Worm (Caenorhabditis elegans) whole organism, late embryonic: Measurements from ENCODE around the gene F28A10.7.
"Not testable (repeated sequence)": the region's sequence is repeated elsewhere in the genome, so short reads cannot be mapped to it uniquely, and the experiment has no call there.

ENCODE experiments used
- C38D4.7 ChIP-seq: fragments of 200-800 bp; sonication (Bioruptor generic); optimal IDR thresholded peaks from 2 replicates; lab custom pipeline; 2018; ENCODE audit warnings: mild to moderate bottlenecking, missing genetic modification characterization, moderate library complexity, missing compliant biosample characterization
- T23F11.4 ChIP-seq: fragments of 200-800 bp; sonication (Bioruptor generic); optimal IDR thresholded peaks from 2 replicates; lab custom pipeline; 2018; ENCODE audit warnings: mild to moderate bottlenecking, missing genetic modification characterization, missing compliant biosample characterization
- ahr-1 ChIP-seq: sonication (generic microtip); optimal IDR thresholded peaks from 2 replicates; lab custom pipeline; 2016; ENCODE audit warnings: missing genetic modification characterization, missing compliant biosample characterization
- ceh-18 ChIP-seq: sonication (generic microtip); optimal IDR thresholded peaks from 2 replicates; lab custom pipeline; 2016; ENCODE audit warnings: missing genetic modification characterization, missing compliant biosample characterization
- ceh-2 ChIP-seq: sonication (generic microtip); optimal IDR thresholded peaks from 2 replicates; lab custom pipeline; 2016; ENCODE audit warnings: missing genotype, missing genetic modification characterization, missing compliant biosample characterization
- ceh-22 ChIP-seq: sonication (generic microtip); optimal IDR thresholded peaks from 2 replicates; lab custom pipeline; 2017; ENCODE audit warnings: missing biosample characterization, missing genetic modification characterization
- ceh-24 ChIP-seq: sonication (generic microtip); optimal IDR thresholded peaks from 2 replicates; lab custom pipeline; 2016; ENCODE audit warnings: mild to moderate bottlenecking, missing genetic modification characterization, missing compliant biosample characterization
- ceh-31 ChIP-seq: sonication (generic microtip); optimal IDR thresholded peaks from 2 replicates; lab custom pipeline; 2016; ENCODE audit warnings: missing genetic modification characterization, missing compliant biosample characterization
- ceh-34 ChIP-seq: sonication (generic microtip); optimal IDR thresholded peaks from 2 replicates; lab custom pipeline; 2016; ENCODE audit warnings: mild to moderate bottlenecking, missing genetic modification characterization, missing compliant biosample characterization
- ceh-45 ChIP-seq: fragments of 200-800 bp; sonication (Bioruptor generic); IDR thresholded peaks from 2 replicates; pipeline ENCODE4 v1.3.6; 2022; ENCODE audit warnings: missing genetic modification reagents, missing genetic modification characterization, missing compliant biosample characterization
- ceh-9 ChIP-seq: sonication (generic microtip); optimal IDR thresholded peaks from 2 replicates; lab custom pipeline; 2016; ENCODE audit warnings: mild to moderate bottlenecking, missing genetic modification characterization, inconsistent platforms, missing compliant biosample characterization
- che-1 ChIP-seq: sonication (generic microtip); optimal IDR thresholded peaks from 2 replicates; lab custom pipeline; 2016; ENCODE audit warnings: mild to moderate bottlenecking, missing genetic modification characterization, missing compliant biosample characterization
- elt-2 ChIP-seq: sonication (generic microtip); optimal IDR thresholded peaks from 2 replicates; lab custom pipeline; 2016; ENCODE audit warnings: missing genetic modification reagents, missing genetic modification characterization, missing compliant biosample characterization
- elt-4 ChIP-seq: sonication (generic microtip); optimal IDR thresholded peaks from 2 replicates; lab custom pipeline; 2016; ENCODE audit warnings: missing genetic modification characterization, missing compliant biosample characterization
- ets-4 ChIP-seq: sonication (generic microtip); optimal IDR thresholded peaks from 2 replicates; lab custom pipeline; 2016; ENCODE audit warnings: missing genetic modification characterization, missing compliant biosample characterization
- eyg-1 ChIP-seq: sonication (generic microtip); optimal IDR thresholded peaks from 2 replicates; lab custom pipeline; 2016; ENCODE audit warnings: missing genotype, missing genetic modification characterization, missing compliant biosample characterization
- fkh-10 ChIP-seq: fragments of 150-350 bp; optimal IDR thresholded peaks from 2 replicates; lab custom pipeline; 2014; ENCODE audit warnings: missing biosample characterization, missing genetic modification reagents, missing genetic modification characterization
- hlh-13 ChIP-seq: fragments of 200-800 bp; sonication (Bioruptor generic); optimal IDR thresholded peaks from 2 replicates; lab custom pipeline; 2018; ENCODE audit warnings: mild to moderate bottlenecking, missing genetic modification characterization, missing compliant biosample characterization
- hlh-15 ChIP-seq: sonication (generic microtip); optimal IDR thresholded peaks from 2 replicates; lab custom pipeline; 2016; ENCODE audit warnings: missing genetic modification characterization, missing compliant biosample characterization
- hlh-30 ChIP-seq: sonication (generic microtip); optimal IDR thresholded peaks from 2 replicates; lab custom pipeline; 2017; ENCODE audit warnings: antibody characterized with exemption, missing genetic modification characterization, missing compliant biosample characterization; ENCODE audit not compliant: insufficient read depth
- hlh-6 ChIP-seq: sonication (generic microtip); optimal IDR thresholded peaks from 2 replicates; lab custom pipeline; 2016; ENCODE audit warnings: missing genotype, missing genetic modification characterization, missing compliant biosample characterization
- lim-6 ChIP-seq: sonication (generic microtip); optimal IDR thresholded peaks from 2 replicates; lab custom pipeline; 2016; ENCODE audit warnings: missing genetic modification characterization, missing compliant biosample characterization
- mec-3 ChIP-seq: sonication (generic microtip); optimal IDR thresholded peaks from 2 replicates; lab custom pipeline; 2016; ENCODE audit warnings: borderline replicate concordance, missing genetic modification characterization, missing compliant biosample characterization
- nfya-1 ChIP-seq: sonication (generic microtip); optimal IDR thresholded peaks from 2 replicates; lab custom pipeline; 2017; ENCODE audit warnings: missing genetic modification characterization, mild to moderate bottlenecking, missing compliant biosample characterization, antibody characterized with exemption, moderate library complexity
- nhr-232 ChIP-seq: sonication (generic microtip); optimal IDR thresholded peaks from 2 replicates; lab custom pipeline; 2016; ENCODE audit warnings: missing genetic modification characterization, missing compliant biosample characterization
- npax-4 ChIP-seq: sonication (generic microtip); optimal IDR thresholded peaks from 2 replicates; lab custom pipeline; 2016; ENCODE audit warnings: missing genetic modification characterization, missing compliant biosample characterization
- odd-2 ChIP-seq: sonication (generic microtip); optimal IDR thresholded peaks from 2 replicates; lab custom pipeline; 2017; ENCODE audit warnings: antibody characterized with exemption, mild to moderate bottlenecking, missing genetic modification characterization, missing compliant biosample characterization
- pat-9 ChIP-seq: fragments of 200-800 bp; sonication (Bioruptor generic); optimal IDR thresholded peaks from 2 replicates; lab custom pipeline; 2018; ENCODE audit warnings: mild to moderate bottlenecking, missing genetic modification characterization, moderate library complexity, missing compliant biosample characterization
- pax-1 ChIP-seq: fragments of 150-350 bp; optimal IDR thresholded peaks from 2 replicates; lab custom pipeline; 2014; ENCODE audit warnings: missing biosample characterization, missing genetic modification characterization
- pha-4 ChIP-seq: fragments of 150-350 bp; optimal IDR thresholded peaks from 2 replicates; lab custom pipeline; 2018; ENCODE audit warnings: missing biosample characterization, missing genetic modification reagents, missing genetic modification characterization
- pros-1 ChIP-seq: fragments of 150-350 bp; optimal IDR thresholded peaks from 2 replicates; lab custom pipeline; 2014; ENCODE audit warnings: missing biosample characterization, missing genetic modification reagents, missing genetic modification characterization
- sox-4 ChIP-seq: sonication (generic microtip); optimal IDR thresholded peaks from 2 replicates; lab custom pipeline; 2017; ENCODE audit warnings: mild to moderate bottlenecking, missing genetic modification characterization, inconsistent platforms, missing compliant biosample characterization
- syd-9 ChIP-seq: sonication (generic microtip); optimal IDR thresholded peaks from 2 replicates; lab custom pipeline; 2016; ENCODE audit warnings: mild to moderate bottlenecking, missing genetic modification characterization, moderate library complexity, missing compliant biosample characterization
- tbx-2 ChIP-seq: sonication (generic microtip); optimal IDR thresholded peaks from 2 replicates; lab custom pipeline; 2016; ENCODE audit warnings: missing genetic modification characterization, missing compliant biosample characterization
- ttx-3 ChIP-seq: sonication (generic microtip); optimal IDR thresholded peaks from 2 replicates; lab custom pipeline; 2016; ENCODE audit warnings: missing genetic modification reagents, missing genetic modification characterization, missing compliant biosample characterization
- unc-55 ChIP-seq: sonication (generic microtip); optimal IDR thresholded peaks from 2 replicates; lab custom pipeline; 2017; ENCODE audit warnings: missing biosample characterization, missing genetic modification reagents, missing genetic modification characterization
- unc-86 ChIP-seq: sonication (generic microtip); optimal IDR thresholded peaks from 2 replicates; lab custom pipeline; 2016; ENCODE audit warnings: missing genetic modification characterization, missing compliant biosample characterization
- zip-5 ChIP-seq: sonication (generic microtip); optimal IDR thresholded peaks from 2 replicates; lab custom pipeline; 2016; ENCODE audit warnings: missing genetic modification characterization, missing compliant biosample characterization

F28A10.7 gene

DNA sequence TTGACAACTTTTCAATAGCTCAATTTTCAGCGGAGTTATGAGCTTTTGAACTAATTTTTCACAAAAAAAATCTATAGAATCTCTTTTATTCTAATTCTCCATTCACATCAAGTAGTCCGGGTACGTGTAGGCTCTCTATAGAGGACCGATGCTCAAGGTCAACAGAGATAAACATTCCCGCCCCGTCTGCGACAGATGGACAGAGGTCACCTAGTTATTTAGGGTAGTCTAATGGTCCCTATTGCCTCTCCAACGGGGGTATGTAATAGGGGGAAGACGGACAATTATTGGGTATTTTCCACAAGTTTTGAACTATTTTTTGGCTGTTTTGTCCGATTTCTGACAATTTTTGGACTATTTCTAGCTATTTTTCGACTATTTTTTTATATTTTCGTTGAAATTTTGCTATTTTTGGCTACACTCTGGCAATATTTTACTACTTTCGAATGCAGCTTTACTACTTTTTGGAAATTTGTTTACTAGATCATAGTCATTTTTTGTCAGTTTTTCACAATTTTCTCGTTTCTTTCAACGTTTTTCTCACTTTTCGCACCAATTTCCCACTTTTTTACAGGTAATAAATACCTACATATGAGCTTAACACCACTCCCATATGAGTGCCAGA is 22.8 kb upstream of the F28A10.7 start, which contains the start of gene fbxc-51:
Gene fbxc-51, plus strand, starts transcription at position 575 of the 625 bp plus-strand sequence.
- TF ChIP-seq ahr-1 (tag; lab: Kevin White, UChicago) (no peak), tbx-2 (tag; lab: Kevin White, UChicago) (no peak), ets-4 (tag; lab: Kevin White, UChicago) (no peak), elt-2 (tag; lab: Kevin White, UChicago) (peak; percentile 30), hlh-6 (tag; lab: Kevin White, UChicago) (no peak)
- TF ChIP-seq, all 69 proteins: peak for 1

DNA sequence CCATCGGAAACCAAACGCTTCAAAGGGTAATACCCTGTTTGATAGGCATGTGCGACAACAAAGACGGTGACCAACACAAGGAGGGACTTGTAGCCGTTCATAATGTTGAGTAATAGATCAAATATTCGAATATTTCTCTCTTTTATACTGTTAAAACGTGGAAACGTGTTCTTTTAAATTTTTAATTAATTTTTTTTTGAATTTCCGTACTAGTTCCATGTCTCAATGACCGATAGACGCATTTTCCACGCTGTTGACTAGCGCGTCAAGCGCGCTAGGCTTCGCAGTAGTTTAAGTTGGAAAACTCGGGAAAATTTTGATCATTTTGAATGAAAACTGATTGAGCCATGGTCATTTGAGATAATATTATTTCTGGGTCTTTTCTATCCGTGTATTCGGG is 21.3 kb upstream of the F28A10.7 start, which contains the start of gene Y46B2A.3:
Gene Y46B2A.3, minus strand, starts transcription at position 101 of the 400 bp plus-strand sequence.
- TF ChIP-seq sox-4 (tag; lab: Kevin White, UChicago) (no peak), C38D4.7 (GFP tag; lab: Kevin White, UChicago) (no peak), eyg-1 (tag; lab: Kevin White, UChicago) (no peak)

DNA sequence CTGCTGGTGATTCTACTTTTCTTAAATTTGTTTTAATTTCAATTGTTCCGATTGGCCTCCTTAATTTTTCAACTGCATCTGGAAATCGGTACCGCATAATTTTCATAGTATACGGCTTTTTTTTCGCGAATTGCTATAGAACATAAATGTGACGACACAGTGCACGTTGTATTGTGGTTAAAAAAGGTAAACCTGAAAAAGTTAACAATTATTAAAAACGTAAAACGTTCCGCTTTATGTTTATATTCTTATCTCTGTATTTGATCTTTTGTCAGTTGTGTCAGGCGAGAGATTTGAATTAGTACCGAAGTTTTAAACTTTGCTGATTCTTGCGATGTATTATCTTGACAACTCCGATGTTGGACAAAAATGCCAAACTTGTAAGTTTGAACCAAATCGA is 16.0 kb upstream of the F28A10.7 start, which contains the start of gene Y46B2A.4:
Gene Y46B2A.4, plus strand, starts transcription at position 301 of the 400 bp plus-strand sequence.
- TF ChIP-seq hlh-6 (tag; lab: Kevin White, UChicago): no peak
- no peak for TF ChIP-seq unc-86
- TF ChIP-seq odd-2: no peak
- TF ChIP-seq unc-55 (GFP tag; lab: Kevin White, UChicago): no peak
- TF ChIP-seq nhr-232 (tag; lab: Kevin White, UChicago): no peak
- TF ChIP-seq fkh-10 (GFP tag; lab: Kevin White, UChicago): no peak

DNA sequence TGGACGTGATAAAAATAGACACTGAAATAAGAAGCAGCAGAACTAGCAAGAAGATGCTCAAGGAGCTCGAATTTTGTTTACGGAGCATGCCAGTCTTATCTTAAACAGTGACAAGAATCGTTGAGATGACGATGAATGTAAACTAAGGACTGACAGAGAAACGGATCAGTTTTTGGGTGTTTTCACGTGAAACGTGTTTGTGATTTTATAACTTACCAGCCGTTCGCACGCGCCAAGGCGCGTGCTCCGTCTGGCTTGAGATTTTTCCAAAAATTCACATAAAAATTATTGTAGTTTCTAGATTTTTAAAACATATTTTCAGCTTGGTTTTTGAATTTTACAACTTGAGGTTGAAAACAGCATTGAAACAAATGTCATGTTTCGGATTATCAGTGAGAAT is 5.0 kb upstream of the F28A10.7 start, which contains the start of gene F28A10.5:
Gene F28A10.5, minus strand, starts transcription at position 101 of the 400 bp plus-strand sequence.
- not testable (repeated sequence) for TF ChIP-seq eyg-1, ceh-24, ttx-3 (tag; lab: Kevin White, UChicago)

DNA sequence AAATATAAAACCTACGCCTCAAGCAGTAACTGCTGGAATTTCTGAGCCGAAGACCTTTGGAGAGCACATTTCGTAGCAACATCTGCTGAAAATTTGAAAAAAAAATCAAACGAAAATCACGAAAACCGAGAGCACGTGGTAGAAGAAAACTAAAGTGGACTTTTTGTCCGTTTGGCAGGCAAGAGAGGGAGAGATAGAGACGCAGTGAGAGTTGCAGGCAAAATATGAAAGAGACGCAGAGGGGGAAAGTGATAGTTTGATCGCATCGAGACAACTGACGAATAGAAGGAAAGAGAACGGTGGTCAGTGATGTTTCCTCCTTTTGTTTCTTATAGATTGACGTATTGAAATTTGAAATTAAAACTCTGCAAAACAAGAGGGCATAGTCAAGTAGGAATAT is 3.0 kb upstream of the F28A10.7 start, which contains the start of the genes acdh-9 and F28A10.13:
Gene acdh-9, minus strand, starts transcription at position 85 of the 400 bp plus-strand sequence.
Gene F28A10.13, plus strand, starts transcription at position 294 of the 400 bp plus-strand sequence.
- TF ChIP-seq pros-1 (no peak), fkh-10 (GFP tag; lab: Kevin White, UChicago) (no peak), ceh-34 (no peak), ceh-2 (tag; lab: Kevin White, UChicago) (no peak), ceh-18 (peak; percentile 10), unc-55 (GFP tag; lab: Kevin White, UChicago) (peak; percentile 81), eyg-1 (tag; lab: Kevin White, UChicago) (no peak), pat-9 (tag; lab: Kevin White, UChicago) (no peak), T23F11.4 (no peak), ceh-9 (tag; lab: Kevin White, UChicago) (no peak), zip-5 (no peak), hlh-6 (tag; lab: Kevin White, UChicago) (no peak), tbx-2 (tag; lab: Kevin White, UChicago) (no peak), ceh-31 (tag; lab: Kevin White, UChicago) (no peak), pha-4 (tag; lab: Kevin White, UChicago) (no peak), ttx-3 (tag; lab: Kevin White, UChicago) (no peak), lim-6 (no peak), ceh-22 (no peak), hlh-30 (tag; lab: Kevin White, UChicago) (peak; percentile 35), hlh-13 (no peak), ceh-45 (GFP tag; lab: Robert Waterston, UW) (no peak), elt-4 (no peak), mec-3 (tag; lab: Kevin White, UChicago) (no peak), unc-86 (no peak), syd-9 (tag; lab: Kevin White, UChicago) (no peak), che-1 (tag; lab: Kevin White, UChicago) (no peak), npax-4 (no peak), pax-1 (no peak), nfya-1 (tag; lab: Kevin White, UChicago) (peak; percentile 43), nhr-232 (tag; lab: Kevin White, UChicago) (no peak), hlh-15 (tag; lab: Kevin White, UChicago) (no peak)
- TF ChIP-seq, all 69 proteins: peak for 4
